Worm (Caenorhabditis elegans): ENCODE measurements around the gene str-94.

Gene str-94

DNA sequence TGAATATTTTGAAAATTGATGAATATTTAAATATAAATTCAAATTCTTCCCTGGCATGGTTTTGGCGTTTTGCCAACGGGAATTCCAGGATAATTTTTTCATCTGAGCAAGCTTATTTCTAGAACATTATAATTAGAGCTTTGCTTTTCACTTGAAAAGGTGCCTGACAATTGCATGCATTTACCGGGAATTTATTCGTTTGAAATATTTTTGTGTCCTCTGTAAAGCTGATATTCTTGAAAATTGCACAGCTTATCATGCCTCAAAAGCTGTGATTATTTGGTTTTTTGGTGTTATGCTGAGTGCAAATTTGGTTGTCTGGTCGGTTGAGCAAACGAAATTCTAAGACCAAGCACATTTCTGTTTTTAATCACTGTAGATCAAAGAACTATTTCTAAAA is 11.3 kb upstream of the str-94 start:
- no peak for TF ChIP-seq unc-62 (GFP tag; optimal IDR thresholded peaks at IDR 0.05)

DNA sequence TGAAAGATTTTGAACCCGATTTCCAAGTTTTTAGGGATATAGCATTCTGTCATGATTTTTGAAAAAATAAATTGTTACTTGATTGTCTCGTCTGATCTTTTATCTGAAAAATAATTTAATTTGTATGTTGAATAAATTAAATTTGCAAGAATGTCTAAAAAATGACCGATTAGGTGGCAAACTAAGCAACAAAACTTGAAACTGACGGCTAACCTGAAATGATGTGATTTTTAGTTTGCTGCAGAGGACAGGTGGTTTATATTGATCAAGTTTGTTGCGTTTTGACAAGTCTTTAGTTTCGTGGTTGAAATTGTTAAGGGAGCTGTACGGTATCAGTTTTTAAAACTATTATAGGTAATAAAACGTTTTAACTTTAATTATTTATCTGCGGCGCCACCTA is 8.4 kb upstream of the str-94 start, which contains the start of gene F07C3.16:
Gene F07C3.16 (minus strand): TSS at position 101 of the 400 bp plus-strand sequence.
- TF ChIP-seq unc-62 (GFP tag; optimal IDR thresholded peaks at IDR 0.05): no peak

DNA sequence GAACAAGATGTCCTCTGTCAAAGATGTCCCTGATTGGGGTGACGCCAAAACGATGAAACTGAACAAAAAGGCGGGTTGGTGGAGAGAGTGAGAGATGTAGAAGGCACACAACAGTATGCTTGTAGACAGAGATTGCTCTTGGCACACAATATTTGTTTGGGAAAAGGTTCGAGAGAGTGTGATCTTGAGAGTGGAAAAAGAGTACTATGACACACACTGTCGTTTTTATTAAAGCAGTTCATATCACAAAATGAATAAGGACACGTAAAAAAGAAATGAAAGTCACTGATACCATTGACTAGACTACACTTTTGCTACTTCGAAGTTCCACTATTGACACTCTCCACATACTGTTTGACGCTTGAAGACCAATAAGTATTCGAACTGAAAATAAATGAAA is 6.4 kb upstream of the str-94 start:
- TF ChIP-seq unc-62 (GFP tag; optimal IDR thresholded peaks at IDR 0.05): no peak

DNA sequence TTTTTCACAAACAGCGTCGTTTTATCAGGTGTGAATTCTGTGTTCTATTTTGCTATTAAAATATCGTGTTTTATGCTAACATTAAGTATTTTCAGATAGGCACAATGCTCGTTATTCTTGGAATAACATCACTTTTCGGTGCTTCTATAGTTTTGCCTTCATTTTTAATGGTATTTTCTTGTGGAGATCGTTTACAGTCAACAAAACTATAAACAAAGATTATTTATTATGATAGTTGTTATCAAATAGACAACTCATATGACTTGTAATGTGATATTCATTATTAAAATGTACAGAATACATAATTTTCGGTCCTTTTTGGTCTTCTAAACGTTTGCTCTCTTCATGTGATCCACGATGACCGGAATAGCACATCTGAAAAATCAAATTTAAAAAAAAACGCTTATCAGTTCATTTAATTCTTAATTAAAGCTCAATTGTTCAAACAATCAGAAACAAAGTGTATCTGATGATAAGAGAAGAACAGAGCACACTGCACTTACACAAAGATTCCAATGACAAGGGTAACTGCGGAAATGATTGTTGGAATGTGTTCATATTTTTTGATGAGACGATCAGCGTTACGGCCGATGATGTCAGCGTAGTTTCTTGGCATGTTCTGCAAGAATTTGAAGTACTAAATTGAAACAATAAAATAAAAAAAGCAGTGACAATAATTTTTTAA is 5.0 kb upstream of the str-94 start, which contains the start of gene F07C3.9:
Gene F07C3.9 (minus strand): TSS at position 635 of the 685 bp plus-strand sequence.
- TF ChIP-seq unc-62 (GFP tag; optimal IDR thresholded peaks at IDR 0.05): no peak

DNA sequence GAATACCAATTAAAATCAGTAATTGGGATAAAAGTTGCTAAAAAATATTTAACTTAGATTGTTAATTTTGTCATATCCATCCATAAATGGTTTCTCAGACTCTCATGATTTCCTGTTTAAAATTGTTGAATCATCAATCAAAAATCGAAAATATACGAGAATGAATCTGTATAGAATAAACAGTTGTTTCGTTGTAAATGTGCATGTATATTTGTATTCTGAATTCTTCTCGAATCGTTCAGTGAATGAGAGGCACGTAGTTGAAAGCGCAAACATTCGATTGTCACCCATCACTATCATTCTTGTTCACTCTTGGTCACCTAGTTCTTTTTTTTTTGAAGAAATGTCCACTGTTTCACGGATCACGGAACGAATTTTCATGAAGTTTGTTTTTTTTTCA is 826 bp upstream of the str-94 start, which contains the start of gene ptd-2:
Gene ptd-2 (plus strand): TSS at position 301 of the 400 bp plus-strand sequence.
- TF ChIP-seq unc-62 (GFP tag; optimal IDR thresholded peaks at IDR 0.05): no peak

DNA sequence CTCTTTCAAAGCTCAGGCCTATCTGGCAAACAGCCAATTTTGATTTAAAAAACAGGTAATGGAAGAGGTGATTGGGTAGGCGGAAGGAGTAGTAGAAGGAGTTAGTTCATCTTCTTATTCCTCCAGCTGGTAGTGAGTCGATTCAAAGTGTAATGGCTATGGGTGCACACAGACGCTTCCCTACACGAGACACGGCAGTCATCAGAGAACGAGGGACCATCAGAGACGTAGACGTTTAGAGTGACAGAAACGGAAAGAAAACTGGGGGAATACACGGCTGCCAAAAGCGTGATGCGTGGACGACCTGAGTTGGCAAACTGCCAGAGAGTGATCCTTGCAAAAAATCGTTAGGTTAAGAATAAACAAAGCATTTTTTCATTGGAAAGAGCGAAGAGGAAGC is 1.7 kb downstream of the str-94 start:
- TF ChIP-seq unc-62 (GFP tag; optimal IDR thresholded peaks at IDR 0.05): no peak

DNA sequence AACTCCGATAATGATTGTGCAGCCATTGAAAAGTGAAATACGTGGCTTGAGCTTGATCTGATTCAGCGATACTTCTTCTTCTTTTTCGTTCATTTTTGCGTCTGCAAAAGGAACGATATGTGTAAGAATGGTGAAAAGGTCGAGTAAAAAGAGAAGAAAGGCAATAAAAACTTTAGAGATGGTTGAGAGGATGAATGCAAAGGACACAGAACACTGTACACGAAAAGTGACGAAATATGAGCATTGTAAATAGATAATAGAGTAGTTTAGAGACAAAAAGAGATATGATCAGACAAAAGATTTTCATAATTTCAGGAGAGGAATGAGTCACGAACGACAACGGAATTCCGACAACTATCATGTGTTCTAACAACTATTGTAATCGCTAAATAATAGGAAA is 2.8 kb downstream of the str-94 start, which contains the start of gene aat-2:
Gene aat-2 (minus strand): TSS at position 101 of the 400 bp plus-strand sequence.
- no peak for TF ChIP-seq unc-62 (GFP tag; optimal IDR thresholded peaks at IDR 0.05)

DNA sequence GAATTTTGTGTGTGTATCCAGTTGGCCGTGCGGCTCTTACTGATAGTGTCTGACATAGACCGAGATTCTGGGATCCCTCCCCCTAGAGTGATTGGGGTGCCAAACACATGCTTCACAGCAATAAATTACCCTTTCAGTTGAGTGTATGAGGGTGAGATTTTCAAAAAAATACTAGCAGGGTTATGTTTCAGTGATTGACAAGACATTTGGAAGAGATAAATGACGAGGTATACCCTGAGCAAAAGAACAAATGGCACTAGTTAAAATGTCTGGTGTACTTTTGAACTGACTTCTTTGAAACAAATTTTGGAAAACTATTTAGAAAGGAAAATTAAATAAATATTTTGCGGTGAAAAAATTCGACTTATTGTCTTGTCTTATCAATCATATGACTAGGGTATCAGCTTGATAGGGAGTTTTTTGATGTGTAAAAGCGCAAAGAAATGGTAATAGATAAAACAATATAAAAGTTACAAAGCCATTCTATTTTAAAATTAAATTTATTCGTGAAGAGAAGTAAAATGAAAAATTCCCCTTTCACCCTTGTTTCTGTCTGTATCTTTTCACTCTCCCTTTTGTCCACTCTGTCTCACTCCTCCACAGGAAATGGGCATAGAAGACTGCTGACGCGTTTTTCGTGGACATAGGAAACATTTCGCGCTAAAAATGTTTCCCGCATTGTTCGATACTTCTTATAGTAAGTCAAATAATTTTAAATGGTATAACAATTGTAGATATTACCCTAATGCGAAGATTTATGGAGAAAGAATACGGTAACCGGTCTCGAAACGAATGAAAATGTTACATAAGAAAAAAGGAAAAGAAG is 5.7 kb downstream of the str-94 start, which contains the start of gene glo-4:
Gene glo-4 (minus strand): TSS at position 51 of the 826 bp plus-strand sequence.
- no peak for TF ChIP-seq unc-62 (GFP tag; optimal IDR thresholded peaks at IDR 0.05)

DNA sequence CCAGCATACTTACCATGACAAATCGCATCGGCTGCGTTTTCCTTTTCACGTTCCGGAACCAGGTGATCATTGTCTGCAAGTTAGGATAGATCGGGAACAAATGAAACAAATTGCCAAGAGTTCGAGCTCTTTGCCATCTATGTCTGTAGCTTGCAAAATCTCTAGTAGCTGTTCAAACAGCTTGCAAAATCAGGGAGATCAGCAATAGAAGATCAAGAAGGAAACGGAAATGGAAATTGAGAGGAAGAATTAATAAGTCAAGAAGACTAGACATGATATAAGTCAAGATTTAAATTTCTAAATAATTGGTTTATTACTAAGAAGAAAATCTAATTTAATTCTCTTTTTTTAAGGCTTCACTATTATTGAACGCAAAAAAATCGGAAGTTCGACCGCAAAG is 16.8 kb downstream of the str-94 start, which contains the start of gene F07C3.3:
Gene F07C3.3 (minus strand): TSS at position 101 of the 400 bp plus-strand sequence.
- TF ChIP-seq unc-62 (GFP tag; optimal IDR thresholded peaks at IDR 0.05): no peak

DNA sequence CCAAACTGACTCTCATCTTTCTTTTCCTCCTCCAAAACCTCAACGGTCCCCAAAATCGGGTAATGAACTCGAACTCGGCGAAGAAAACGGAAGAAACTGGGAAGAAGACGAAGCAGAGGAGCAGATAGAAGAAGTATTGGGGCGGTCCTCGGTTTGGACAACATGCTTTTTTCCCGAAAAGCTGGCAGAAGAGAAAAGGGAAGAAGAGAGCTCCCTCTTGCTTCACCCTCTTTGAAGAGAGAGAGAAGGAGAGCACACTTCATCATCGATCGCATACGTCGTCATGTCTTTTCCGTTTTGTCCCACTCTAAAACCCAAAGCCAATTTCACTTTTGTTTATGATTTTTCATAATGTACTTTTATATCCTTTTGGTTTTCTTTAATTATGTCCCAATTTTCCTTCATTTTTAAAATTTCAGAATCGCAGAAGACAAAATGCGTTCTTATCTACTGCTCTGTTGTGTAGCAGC is 23.4 kb downstream of the str-94 start, which contains the start of gene F07C3.2:
Gene F07C3.2 (plus strand): TSS at position 420 of the 470 bp plus-strand sequence.
- no peak for TF ChIP-seq unc-62 (GFP tag; optimal IDR thresholded peaks at IDR 0.05)

DNA sequence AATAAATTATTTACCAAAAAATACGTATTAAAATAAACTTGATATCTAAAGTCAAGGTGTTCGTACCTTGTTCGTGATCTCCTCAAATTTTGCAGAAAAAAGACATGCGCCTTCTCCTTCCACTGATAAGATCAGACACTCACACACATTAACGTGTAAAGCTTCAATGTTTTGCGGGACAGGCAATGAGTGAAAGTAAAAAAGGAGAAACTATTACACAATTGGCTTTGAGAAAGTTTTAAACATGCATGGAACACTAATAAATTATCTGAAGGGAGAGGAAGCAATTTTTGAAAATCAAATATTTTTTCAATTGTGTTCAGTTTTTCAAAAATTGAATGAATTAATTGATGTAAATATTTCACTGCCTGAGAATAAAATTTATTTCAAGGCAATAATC is 24.1 kb downstream of the str-94 start:
- TF ChIP-seq unc-62 (GFP tag; optimal IDR thresholded peaks at IDR 0.05): no peak

DNA sequence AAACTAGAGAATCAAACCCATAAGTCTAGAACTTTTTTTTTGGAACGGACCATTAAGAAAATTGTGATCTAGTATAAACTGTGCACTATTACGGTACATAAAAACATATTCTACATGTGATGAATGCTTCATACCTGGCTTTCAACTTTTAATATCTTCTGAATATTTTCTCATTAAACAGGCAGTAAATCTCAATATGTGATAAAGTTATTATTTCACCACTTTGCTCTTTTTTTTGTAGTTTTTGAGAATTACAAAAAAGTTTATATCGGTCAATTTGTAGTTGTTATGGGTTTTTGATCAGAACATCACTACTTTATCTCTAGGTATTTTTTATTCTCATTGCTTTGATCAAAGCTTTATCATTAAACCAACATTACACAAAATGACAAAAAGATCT is 24.7 kb downstream of the str-94 start:
- TF ChIP-seq unc-62 (GFP tag; optimal IDR thresholded peaks at IDR 0.05): no peak

DNA sequence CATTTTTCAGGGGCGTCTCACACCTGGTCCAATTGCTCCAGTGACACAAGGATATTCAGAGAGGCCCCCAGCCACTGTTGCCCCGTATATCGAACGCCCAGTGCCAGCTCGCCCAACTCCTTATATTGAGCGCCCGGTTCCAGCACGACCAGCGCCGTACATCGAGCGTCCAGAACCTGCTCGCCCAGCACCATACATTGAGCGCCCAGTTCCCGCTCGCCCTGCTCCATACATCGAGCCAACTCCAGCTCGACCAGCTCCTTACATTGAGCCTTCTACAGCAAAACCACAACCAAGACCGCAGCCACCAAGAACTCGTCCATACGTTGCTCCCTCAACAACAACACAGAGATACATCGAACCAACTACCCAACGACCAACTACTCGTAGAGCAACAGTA is 26.3 kb downstream of the str-94 start:
- TF ChIP-seq unc-62 (GFP tag; optimal IDR thresholded peaks at IDR 0.05): no peak

DNA sequence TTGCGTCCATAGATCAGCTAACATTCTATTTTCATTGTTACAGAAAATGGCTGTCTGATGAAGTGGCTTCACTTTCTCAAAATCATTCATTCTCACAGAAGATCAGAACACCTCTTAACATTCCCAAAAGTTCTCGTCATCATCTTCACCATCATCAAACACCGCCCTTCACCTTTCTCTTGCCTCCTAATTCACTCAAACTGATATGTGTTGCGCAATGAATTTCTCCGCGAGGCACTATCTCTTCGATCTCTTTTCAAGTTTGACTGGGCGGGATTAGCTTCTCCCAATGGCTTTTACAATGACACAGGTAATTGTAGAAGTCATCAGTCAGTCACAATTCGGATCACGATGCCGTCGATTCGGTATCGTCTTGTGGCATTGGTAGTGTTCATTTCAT is 27.5 kb downstream of the str-94 start, which contains the start of gene grd-6:
Gene grd-6 (plus strand): TSS at position 301 of the 400 bp plus-strand sequence.
- TF ChIP-seq unc-62 (GFP tag; optimal IDR thresholded peaks at IDR 0.05): no peak

DNA sequence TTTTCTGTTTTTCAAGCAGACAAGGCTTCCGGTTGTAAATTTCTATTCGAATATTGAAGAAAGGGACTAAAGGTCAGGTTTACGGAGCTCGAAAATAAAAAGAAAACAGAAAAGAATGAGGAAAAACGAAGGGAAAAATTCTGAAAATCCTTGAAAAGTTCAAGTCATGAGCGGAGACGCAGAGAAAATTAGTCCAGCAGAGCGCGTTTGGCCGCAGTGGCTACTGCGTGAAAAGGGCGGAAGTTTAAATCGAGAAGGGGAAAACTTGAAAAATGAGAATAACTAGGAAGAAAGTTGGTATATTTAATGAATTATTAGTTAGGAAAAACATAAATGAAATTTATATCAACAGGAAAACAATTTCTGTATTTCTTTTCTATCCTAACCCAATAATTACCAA is 28.7 kb downstream of the str-94 start:
- TF ChIP-seq unc-62 (GFP tag; optimal IDR thresholded peaks at IDR 0.05): no peak

DNA sequence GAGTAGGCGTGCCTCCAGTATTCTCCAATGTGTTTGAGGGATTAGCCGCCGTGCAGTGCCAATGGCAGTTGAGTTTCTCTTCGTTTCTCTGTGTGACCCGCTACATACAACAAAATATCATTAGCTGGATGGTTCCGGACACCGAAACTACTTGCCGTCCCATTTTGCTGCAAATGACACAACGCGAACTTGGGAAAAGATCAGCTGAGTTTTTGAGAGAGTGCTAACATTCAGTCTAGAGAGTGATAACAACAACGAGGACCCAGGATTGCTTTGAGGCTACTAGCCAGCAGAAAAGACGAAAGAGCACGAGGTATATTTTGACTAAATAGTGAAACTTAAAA is 29.7 kb downstream of the str-94 start:
- TF ChIP-seq unc-62 (GFP tag; optimal IDR thresholded peaks at IDR 0.05): no peak
